Worm (Caenorhabditis elegans) whole organism, late embryonic: ENCODE data around the gene ZK105.5.

ENCODE experiments used
- C08G9.2 ChIP-seq: sonication (generic microtip); optimal IDR thresholded peaks from 2 replicates; lab custom pipeline; 2016; ENCODE audit warnings: mild to moderate bottlenecking, missing genetic modification characterization, moderate library complexity, missing compliant biosample characterization
- K09A11.1 ChIP-seq: sonication (generic microtip); optimal IDR thresholded peaks from 2 replicates; lab custom pipeline; 2017; ENCODE audit warnings: antibody characterized with exemption, mild to moderate bottlenecking, missing genetic modification characterization, missing compliant biosample characterization; ENCODE audit not compliant: insufficient read depth
- ceh-9 ChIP-seq: sonication (generic microtip); optimal IDR thresholded peaks from 2 replicates; lab custom pipeline; 2016; ENCODE audit warnings: mild to moderate bottlenecking, missing genetic modification characterization, inconsistent platforms, missing compliant biosample characterization
- dmd-4 ChIP-seq: sonication (generic microtip); optimal IDR thresholded peaks from 2 replicates; lab custom pipeline; 2016; ENCODE audit warnings: borderline replicate concordance, missing genetic modification characterization, missing compliant biosample characterization
- hlh-30 ChIP-seq: sonication (generic microtip); optimal IDR thresholded peaks from 2 replicates; lab custom pipeline; 2017; ENCODE audit warnings: antibody characterized with exemption, missing genetic modification characterization, missing compliant biosample characterization; ENCODE audit not compliant: insufficient read depth
- npax-4 ChIP-seq: sonication (generic microtip); optimal IDR thresholded peaks from 2 replicates; lab custom pipeline; 2016; ENCODE audit warnings: missing genetic modification characterization, missing compliant biosample characterization
- odd-2 ChIP-seq: sonication (generic microtip); optimal IDR thresholded peaks from 2 replicates; lab custom pipeline; 2017; ENCODE audit warnings: antibody characterized with exemption, mild to moderate bottlenecking, missing genetic modification characterization, missing compliant biosample characterization
- sdc-2 ChIP-seq: sonication (generic microtip); optimal IDR thresholded peaks from 2 replicates; lab custom pipeline; 2016; ENCODE audit warnings: missing genotype, missing genetic modification characterization, missing compliant biosample characterization

DNA sequence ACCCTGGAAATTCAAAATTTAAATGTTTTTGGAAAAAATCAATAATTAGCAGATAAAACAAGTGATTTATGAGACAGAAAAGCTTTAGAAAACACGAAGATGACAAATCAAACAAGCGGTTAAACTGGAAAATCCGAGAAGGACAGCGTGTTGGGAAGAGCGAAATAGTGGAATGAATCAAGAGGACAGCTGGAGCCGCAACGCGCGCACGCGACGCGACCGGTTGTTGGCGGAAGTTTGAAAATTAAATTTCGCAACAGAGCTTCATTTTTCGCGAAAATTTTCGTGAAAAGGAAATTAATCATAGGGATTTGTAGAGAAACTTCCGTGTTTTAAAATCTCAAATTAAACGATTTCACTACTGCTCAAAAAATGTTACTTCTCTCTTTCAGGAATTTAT, 17.4 kb upstream of the ZK105.5 start, which contains the start of gene clic-1:
- peak; percentile 10 for TF ChIP-seq hlh-30 (tag; lab: Kevin White, UChicago)
- TF ChIP-seq dmd-4 (tag; lab: Kevin White, UChicago), result no peak
- TF ChIP-seq odd-2, result no peak
- no peak for TF ChIP-seq ceh-9 (tag; lab: Kevin White, UChicago)
- no peak for TF ChIP-seq npax-4 (tag; lab: Kevin White, UChicago)
- no peak for TF ChIP-seq K09A11.1 (tag; lab: Kevin White, UChicago)
- TF ChIP-seq sdc-2 (tag; lab: Kevin White, UChicago), result no peak
- TF ChIP-seq C08G9.2 (tag; lab: Kevin White, UChicago), result no peak
